Worm (Caenorhabditis elegans) whole organism, L2 larva: ENCODE results near the gene Y46E12A.3.

Experiments
- C34F6.9 ChIP-seq: fragments of 150-350 bp; optimal IDR thresholded peaks from 2 replicates; lab custom pipeline; 2014; ENCODE audit warnings: missing biosample characterization, missing genetic modification characterization
- F13H6.1 ChIP-seq: sonication (generic microtip); optimal IDR thresholded peaks from 2 replicates; lab custom pipeline; 2016; ENCODE audit warnings: missing genetic modification characterization, missing compliant biosample characterization
- R02D3.7 ChIP-seq: fragments of 150-350 bp; optimal IDR thresholded peaks from 2 replicates; lab custom pipeline; 2014; ENCODE audit warnings: missing biosample characterization, missing genetic modification characterization
- Y55F3AM.14 ChIP-seq: fragments of 200-800 bp; sonication (Bioruptor generic); optimal IDR thresholded peaks from 2 replicates; lab custom pipeline; 2018; ENCODE audit warnings: mild to moderate bottlenecking, missing genetic modification characterization, missing compliant biosample characterization
- ZK546.5 ChIP-seq: sonication (generic microtip); optimal IDR thresholded peaks from 2 replicates; lab custom pipeline; 2017; ENCODE audit warnings: missing biosample characterization, missing genetic modification characterization
- alr-1 ChIP-seq: fragments of 150-350 bp; optimal IDR thresholded peaks from 2 replicates; lab custom pipeline; 2014; ENCODE audit warnings: missing biosample characterization, missing genetic modification characterization
- ama-1 ChIP-seq: fragments of 150-350 bp; optimal IDR thresholded peaks from 2 replicates; lab custom pipeline; 2018; ENCODE audit warnings: inconsistent platforms
- blmp-1 ChIP-seq: sonication (generic microtip); optimal IDR thresholded peaks from 2 replicates; lab custom pipeline; 2017; ENCODE audit warnings: missing genetic modification characterization, mild to moderate bottlenecking, missing compliant biosample characterization, antibody characterized with exemption, moderate library complexity; ENCODE audit not compliant: insufficient read depth
- ceh-16 ChIP-seq: fragments of 150-350 bp; optimal IDR thresholded peaks from 2 replicates; lab custom pipeline; 2014; ENCODE audit warnings: missing biosample characterization, missing genetic modification characterization
- ceh-82 ChIP-seq: fragments of 150-350 bp; optimal IDR thresholded peaks from 2 replicates; lab custom pipeline; 2014; ENCODE audit warnings: missing biosample characterization, missing genetic modification characterization
- crh-2 ChIP-seq: sonication (generic microtip); optimal IDR thresholded peaks from 2 replicates; lab custom pipeline; 2017; ENCODE audit warnings: missing biosample characterization, missing genetic modification characterization
- dmd-4 ChIP-seq: sonication (generic microtip); optimal IDR thresholded peaks from 2 replicates; lab custom pipeline; 2017; ENCODE audit warnings: missing biosample characterization, missing genetic modification characterization
- egl-27 ChIP-seq: sonication (generic microtip); optimal IDR thresholded peaks from 3 replicates; lab custom pipeline; 2017; ENCODE audit warnings: missing biosample characterization, missing genetic modification reagents, missing genetic modification characterization
- elt-3 ChIP-seq: sonication (generic microtip); optimal IDR thresholded peaks from 2 replicates; lab custom pipeline; 2017; ENCODE audit warnings: missing biosample characterization, missing genetic modification characterization
- lin-11 ChIP-seq: fragments of 150-350 bp; sonication (generic microtip); optimal IDR thresholded peaks from 2 replicates; lab custom pipeline; 2014; ENCODE audit warnings: missing biosample characterization, missing genetic modification characterization, inconsistent platforms, mixed read lengths
- lin-13 ChIP-seq: fragments of 150-350 bp; optimal IDR thresholded peaks from 2 replicates; lab custom pipeline; 2014; ENCODE audit warnings: missing biosample characterization, missing genetic modification reagents, missing genetic modification characterization
- lin-39 ChIP-seq: fragments of 150-350 bp; optimal IDR thresholded peaks from 2 replicates; lab custom pipeline; 2014; ENCODE audit warnings: missing biosample characterization, missing genetic modification reagents, missing genetic modification characterization
- mab-5 ChIP-seq: fragments of 150-350 bp; optimal IDR thresholded peaks from 2 replicates; lab custom pipeline; 2014; ENCODE audit warnings: missing biosample characterization, missing genetic modification characterization
- mdl-1 ChIP-seq, 2 experiments: fragments of 150-350 bp in 1 of 2; sonication (generic microtip) in 1 of 2; optimal IDR thresholded peaks; 2 replicates each; lab custom pipeline; 2017; ENCODE audit warnings: missing biosample characterization in 2 of 2, missing genetic modification characterization in 2 of 2
- nhr-12 ChIP-seq: fragments of 150-350 bp; optimal IDR thresholded peaks from 2 replicates; lab custom pipeline; 2014; ENCODE audit warnings: missing biosample characterization, missing genetic modification characterization
- nhr-129 ChIP-seq: fragments of 150-350 bp; optimal IDR thresholded peaks from 2 replicates; lab custom pipeline; 2014; ENCODE audit warnings: missing biosample characterization, missing genetic modification characterization
- nhr-23 ChIP-seq: fragments of 150-350 bp; optimal IDR thresholded peaks from 2 replicates; lab custom pipeline; 2014; ENCODE audit warnings: missing biosample characterization, missing genetic modification reagents, missing genetic modification characterization
- nhr-237 ChIP-seq: fragments of 150-350 bp; optimal IDR thresholded peaks from 2 replicates; lab custom pipeline; 2014; ENCODE audit warnings: missing biosample characterization, missing genetic modification characterization
- nhr-25 ChIP-seq: fragments of 150-350 bp; sonication (generic microtip); optimal IDR thresholded peaks from 3 replicates; lab custom pipeline; 2014; ENCODE audit warnings: missing biosample characterization, missing genetic modification characterization
- nhr-77 ChIP-seq: fragments of 150-350 bp; optimal IDR thresholded peaks from 2 replicates; lab custom pipeline; 2014; ENCODE audit warnings: missing biosample characterization, missing genetic modification characterization
- peb-1 ChIP-seq: fragments of 150-350 bp; optimal IDR thresholded peaks from 2 replicates; lab custom pipeline; 2014; ENCODE audit warnings: missing biosample characterization, missing genetic modification characterization
- sem-4 ChIP-seq: fragments of 150-350 bp; optimal IDR thresholded peaks from 2 replicates; lab custom pipeline; 2014; ENCODE audit warnings: missing biosample characterization, missing genetic modification reagents, missing genetic modification characterization
- skn-1 ChIP-seq: sonication (generic microtip); optimal IDR thresholded peaks from 2 replicates; lab custom pipeline; 2017; ENCODE audit warnings: missing biosample characterization, missing genetic modification characterization
- sma-3 ChIP-seq: sonication (generic microtip); optimal IDR thresholded peaks from 2 replicates; lab custom pipeline; 2016; ENCODE audit warnings: missing genetic modification reagents, missing genetic modification characterization, missing compliant biosample characterization
- sma-9 ChIP-seq, 2 experiments: fragments of 150-350 bp in 1 of 2; sonication (generic microtip) in 1 of 2; optimal IDR thresholded peaks; 2 replicates each; lab custom pipeline; 2014 to 2016; ENCODE audit warnings: missing genetic modification characterization in 2 of 2, mild to moderate bottlenecking in 1 of 2, missing biosample characterization in 1 of 2, missing compliant biosample characterization in 1 of 2, missing genetic modification reagents in 1 of 2, moderate library complexity in 1 of 2
- snpc-4 ChIP-seq: fragments of 150-350 bp; optimal IDR thresholded peaks from 2 replicates; lab custom pipeline; 2014; ENCODE audit warnings: missing biosample characterization, missing genetic modification characterization
- unc-39 ChIP-seq: fragments of 150-350 bp; optimal IDR thresholded peaks from 2 replicates; lab custom pipeline; 2014; ENCODE audit warnings: missing biosample characterization, missing genetic modification characterization
- unc-55 ChIP-seq: fragments of 150-350 bp; sonication (generic microtip); optimal IDR thresholded peaks from 3 replicates; lab custom pipeline; 2014; ENCODE audit warnings: missing biosample characterization, missing genetic modification reagents, missing genetic modification characterization
- zag-1 ChIP-seq: fragments of 150-350 bp; optimal IDR thresholded peaks from 2 replicates; lab custom pipeline; 2014; ENCODE audit warnings: missing biosample characterization, missing genetic modification characterization
- ztf-1 ChIP-seq: fragments of 200-800 bp; sonication (Bioruptor generic); conservative IDR thresholded peaks from 2 replicates; pipeline ENCODE4 v1.3.6; 2022; ENCODE audit warnings: missing genetic modification characterization, missing compliant biosample characterization
- ztf-11 ChIP-seq: sonication (generic microtip); optimal IDR thresholded peaks from 2 replicates; lab custom pipeline; 2017; ENCODE audit warnings: missing biosample characterization, missing genetic modification characterization
- ztf-4 ChIP-seq: fragments of 150-350 bp; optimal IDR thresholded peaks from 2 replicates; lab custom pipeline; 2014; ENCODE audit warnings: missing biosample characterization, missing genetic modification characterization

The Y46E12A.3 gene

ce11 chrIII:1731850-1732249 is 22.9 kb downstream of the Y46E12A.3 start:
- TF ChIP-seq nhr-23 (no peak), peb-1 (tag; lab: Kevin White, UChicago) (no peak), unc-55 (GFP tag; lab: Kevin White, UChicago) (no peak), ama-1 (no peak), unc-39 (tag; lab: Kevin White, UChicago) (no peak), blmp-1 (no peak), dmd-4 (tag; lab: Kevin White, UChicago) (no peak)

ce11 chrIII:1718800-1719199 is 35.9 kb downstream of the Y46E12A.3 start:
- no peak for TF ChIP-seq sem-4 (tag; lab: Kevin White, UChicago)
- TF ChIP-seq dmd-4 (tag; lab: Kevin White, UChicago): no peak
- no peak for TF ChIP-seq R02D3.7 (tag; lab: Kevin White, UChicago)
- TF ChIP-seq crh-2: no peak
- TF ChIP-seq ZK546.5 (tag; lab: Kevin White, UChicago): no peak
- TF ChIP-seq lin-11 (tag; lab: Kevin White, UChicago): no peak
- TF ChIP-seq zag-1: no peak
- no peak for TF ChIP-seq mab-5 (tag; lab: Kevin White, UChicago)
- no peak for TF ChIP-seq nhr-237 (tag; lab: Kevin White, UChicago)
- TF ChIP-seq sma-3 (GFP tag; lab: Kevin White, UChicago): no peak
- TF ChIP-seq ama-1: no peak
- no peak for TF ChIP-seq ceh-16
- no peak for TF ChIP-seq skn-1
- no peak for TF ChIP-seq egl-27
- TF ChIP-seq ztf-11 (tag; lab: Kevin White, UChicago): no peak
- TF ChIP-seq Y55F3AM.14 (GFP tag; lab: Kevin White, UChicago): no peak
- TF ChIP-seq lin-39 (tag; lab: Kevin White, UChicago): no peak
- TF ChIP-seq ceh-82: no peak
- no peak for TF ChIP-seq snpc-4 (tag; lab: Kevin White, UChicago)

DNA sequence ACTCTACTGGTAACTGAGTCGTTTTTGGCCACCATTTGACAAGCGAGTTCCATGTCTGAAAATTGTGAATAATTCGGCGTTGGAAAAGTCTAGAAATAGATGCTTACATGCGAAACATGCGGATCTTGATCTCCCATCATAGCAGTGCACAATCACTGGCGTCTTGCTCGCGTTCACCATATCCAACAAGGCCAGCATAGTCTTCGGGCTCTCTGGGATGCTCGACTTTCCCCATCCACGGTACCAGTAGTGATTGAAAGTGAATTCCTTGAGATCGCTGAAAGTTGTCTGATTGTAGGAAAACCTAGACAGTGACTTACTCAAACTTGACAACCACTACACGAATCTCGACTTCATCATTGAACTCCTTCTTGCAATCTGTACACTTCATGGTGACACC is 37.0 kb downstream of the Y46E12A.3 start:
- TF ChIP-seq sma-3 (GFP tag; lab: Kevin White, UChicago) (no peak), mdl-1 (tag; optimal IDR thresholded peaks at IDR 0.05; lab: Kevin White, UChicago) (no peak), C34F6.9 (no peak), elt-3 (no peak), skn-1 (no peak), R02D3.7 (tag; lab: Kevin White, UChicago) (no peak), peb-1 (tag; lab: Kevin White, UChicago) (no peak), ztf-11 (tag; lab: Kevin White, UChicago) (no peak), crh-2 (no peak), F13H6.1 (tag; lab: Kevin White, UChicago) (no peak), nhr-23 (no peak), sma-9 (GFP tag; optimal IDR thresholded peaks at IDR 0.05; lab: Kevin White, UChicago) (no peak), sma-9 (tag; optimal IDR thresholded peaks at IDR 0.05; lab: Kevin White, UChicago) (no peak), alr-1 (tag; lab: Kevin White, UChicago) (no peak), ztf-1 (GFP tag; lab: Robert Waterston, UW) (no peak), nhr-12 (tag; lab: Kevin White, UChicago) (no peak), nhr-25 (tag; lab: Kevin White, UChicago) (no peak), unc-39 (tag; lab: Kevin White, UChicago) (no peak), ztf-4 (no peak), Y55F3AM.14 (GFP tag; lab: Kevin White, UChicago) (no peak)

DNA sequence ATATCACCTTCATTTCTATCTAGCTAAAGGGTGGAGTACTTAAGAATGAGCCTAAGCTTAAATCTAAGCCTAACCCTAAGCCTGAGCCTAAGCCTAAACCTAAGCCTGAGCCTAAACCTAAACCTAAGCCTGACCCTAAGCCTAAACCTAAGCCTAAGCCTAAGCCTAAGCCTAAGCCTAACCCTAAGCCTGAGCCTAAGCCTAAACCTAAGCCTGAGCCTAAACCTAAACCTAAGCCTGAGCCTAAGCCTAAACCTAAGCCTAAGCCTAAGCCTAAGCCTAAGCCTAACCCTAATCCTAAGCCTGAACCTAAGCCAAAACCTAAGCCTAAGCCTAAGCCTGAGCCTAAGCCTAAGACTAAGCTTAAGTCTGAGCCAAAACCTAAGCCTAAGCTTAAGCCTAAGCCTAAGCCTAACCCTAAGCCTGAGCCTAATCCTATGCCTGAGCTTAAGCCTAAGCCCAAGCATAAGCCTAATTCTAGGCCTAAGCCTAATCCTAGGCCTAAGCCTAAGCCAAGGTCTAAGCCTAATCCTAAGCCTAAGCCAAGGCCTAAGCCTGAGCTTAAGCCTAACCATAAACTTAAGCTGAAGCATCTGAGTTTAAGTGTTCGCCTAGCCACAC is 40.6 kb downstream of the Y46E12A.3 start:
- no peak for TF ChIP-seq nhr-77 (tag; lab: Kevin White, UChicago)
- no peak for TF ChIP-seq lin-13
- TF ChIP-seq nhr-129: no peak
- TF ChIP-seq sem-4 (tag; lab: Kevin White, UChicago): no peak
- no peak for TF ChIP-seq alr-1 (tag; lab: Kevin White, UChicago)
- no peak for TF ChIP-seq snpc-4 (tag; lab: Kevin White, UChicago)
